Fruit fly (Drosophila melanogaster) whole organism, embryonic: ENCODE measurements around the gene CG33557.

Experiments used
- CG10274 ChIP-seq: fragments of 200-800 bp; sonication (Bioruptor generic); optimal IDR thresholded peaks from 3 replicates; lab custom pipeline; 2017; ENCODE audit warnings: missing biosample characterization, mild to moderate bottlenecking, missing genetic modification characterization
- CG10543 ChIP-seq: fragments of 200-800 bp; sonication (Bioruptor generic); optimal IDR thresholded peaks from 3 replicates; lab custom pipeline; 2017; ENCODE audit warnings: missing biosample characterization, mild to moderate bottlenecking, missing genetic modification characterization, moderate library complexity
- CG14014 ChIP-seq: fragments of 200-800 bp; sonication (Bioruptor generic); IDR thresholded peaks from 2 replicates; pipeline ENCODE4 v1.3.6; 2022; ENCODE audit warnings: missing biosample characterization, missing genetic modification characterization
- CG15269 ChIP-seq: fragments of 200-800 bp; sonication (Bioruptor generic); optimal IDR thresholded peaks from 2 replicates; lab custom pipeline; 2018; ENCODE audit warnings: missing biosample characterization, mild to moderate bottlenecking, missing genetic modification characterization, moderate library complexity
- CG15696 ChIP-seq: fragments of 200-800 bp; sonication (Bioruptor generic); optimal IDR thresholded peaks from 2 replicates; lab custom pipeline; 2019; ENCODE audit warnings: missing biosample characterization, mild to moderate bottlenecking, missing genetic modification characterization, moderate library complexity
- CG17568 ChIP-seq: fragments of 200-800 bp; sonication (Bioruptor generic); optimal IDR thresholded peaks from 2 replicates; lab custom pipeline; 2018; ENCODE audit warnings: missing biosample characterization, mild to moderate bottlenecking, missing genetic modification characterization, moderate library complexity
- CG18599 ChIP-seq: fragments of 200-800 bp; sonication (Bioruptor generic); optimal IDR thresholded peaks from 3 replicates; lab custom pipeline; 2017; ENCODE audit warnings: missing biosample characterization, missing genetic modification characterization, mild to moderate bottlenecking, moderate library complexity, missing genetic modification reagents
- CG32767 ChIP-seq: fragments of 200-800 bp; sonication (Bioruptor generic); IDR thresholded peaks from 2 replicates; pipeline ENCODE4 v1.3.6; 2022; ENCODE audit warnings: missing biosample characterization, missing genetic modification characterization
- CG32772 ChIP-seq: fragments of 200-800 bp; sonication (Bioruptor generic); IDR thresholded peaks from 2 replicates; pipeline ENCODE4 v1.3.6; 2022; ENCODE audit warnings: missing biosample characterization, missing genetic modification characterization
- CG4820 ChIP-seq: fragments of 200-800 bp; sonication (Bioruptor generic); optimal IDR thresholded peaks from 3 replicates; lab custom pipeline; 2016; ENCODE audit warnings: missing biosample characterization, missing genetic modification characterization
- CG8290 ChIP-seq, 3 experiments: fragments of 200-800 bp; sonication (Bioruptor generic); optimal IDR thresholded peaks; 2 replicates each; lab custom pipeline; 2016 to 2019; ENCODE audit warnings: missing biosample characterization in 3 of 3, missing genetic modification characterization in 3 of 3, mild to moderate bottlenecking in 2 of 3, moderate library complexity in 1 of 3
- CG9817 ChIP-seq: fragments of 200-800 bp; sonication (Bioruptor generic); optimal IDR thresholded peaks from 2 replicates; lab custom pipeline; 2018; ENCODE audit warnings: missing biosample characterization, mild to moderate bottlenecking, missing genetic modification characterization, moderate library complexity
- CG9932 ChIP-seq: fragments of 200-800 bp; sonication (Bioruptor generic); IDR thresholded peaks from 2 replicates; pipeline ENCODE4 v1.3.6; 2022; ENCODE audit warnings: missing biosample characterization, missing genetic modification characterization
- CoRest ChIP-seq: fragments of 200-800 bp; sonication (Bioruptor generic); optimal IDR thresholded peaks from 3 replicates; lab custom pipeline; 2018; ENCODE audit warnings: missing biosample characterization, mild to moderate bottlenecking, missing genetic modification characterization, moderate library complexity
- CrebB ChIP-seq: fragments of 200-800 bp; sonication (Bioruptor generic); optimal IDR thresholded peaks from 3 replicates; lab custom pipeline; 2018; ENCODE audit warnings: missing biosample characterization, mild to moderate bottlenecking, missing genetic modification characterization
- Dip3 ChIP-seq: fragments of 200-800 bp; sonication (Bioruptor generic); optimal IDR thresholded peaks from 3 replicates; lab custom pipeline; 2016; ENCODE audit warnings: missing biosample characterization, missing genetic modification characterization
- Drgx ChIP-seq: fragments of 200-800 bp; sonication (Bioruptor generic); IDR thresholded peaks from 2 replicates; pipeline ENCODE4 v1.3.6; 2022; ENCODE audit warnings: missing biosample characterization, missing genetic modification characterization
- Ets65A ChIP-seq: fragments of 200-800 bp; sonication (Bioruptor generic); peaks from one replicate; lab custom pipeline; 2016; ENCODE audit warnings: missing biosample characterization, missing genetic modification characterization
- Hr51 ChIP-seq, 2 experiments: fragments of 200-800 bp; sonication (Bioruptor generic); optimal IDR thresholded peaks; 2 replicates in 1 of 2; 3 replicates in 1 of 2; lab custom pipeline; 2016 to 2018; ENCODE audit warnings: missing biosample characterization in 2 of 2, missing genetic modification characterization in 2 of 2, mild to moderate bottlenecking in 1 of 2, moderate library complexity in 1 of 2
- Meics ChIP-seq: fragments of 200-800 bp; sonication (Bioruptor generic); optimal IDR thresholded peaks from 2 replicates; lab custom pipeline; 2017; ENCODE audit warnings: missing biosample characterization, mild to moderate bottlenecking, missing genetic modification characterization
- PHDP ChIP-seq: fragments of 200-800 bp; sonication (Bioruptor generic); optimal IDR thresholded peaks from 3 replicates; lab custom pipeline; 2018; ENCODE audit warnings: missing biosample characterization, mild to moderate bottlenecking, missing genetic modification characterization, moderate library complexity
- Rfx ChIP-seq: fragments of 200-800 bp; sonication (Bioruptor generic); IDR thresholded peaks from 2 replicates; pipeline ENCODE4 v1.3.6; 2022; ENCODE audit warnings: missing biosample characterization, missing genetic modification characterization
- Sox102F ChIP-seq: fragments of 200-800 bp; sonication (Bioruptor generic); optimal IDR thresholded peaks from 2 replicates; lab custom pipeline; 2018; ENCODE audit warnings: missing biosample characterization, mild to moderate bottlenecking, missing genetic modification characterization, moderate library complexity
- Spps ChIP-seq: fragments of 200-800 bp; sonication (Bioruptor generic); optimal IDR thresholded peaks from 2 replicates; lab custom pipeline; 2018; ENCODE audit warnings: missing biosample characterization, mild to moderate bottlenecking, missing genetic modification characterization
- Sry-β ChIP-seq: fragments of 200-800 bp; sonication (Bioruptor generic); optimal IDR thresholded peaks from 2 replicates; lab custom pipeline; 2018; ENCODE audit warnings: missing biosample characterization, mild to moderate bottlenecking, missing genetic modification characterization, moderate library complexity
- Vsx1 ChIP-seq: fragments of 200-800 bp; sonication (Bioruptor generic); optimal IDR thresholded peaks from 2 replicates; lab custom pipeline; 2017; ENCODE audit warnings: missing biosample characterization, mild to moderate bottlenecking, missing genetic modification characterization, missing genetic modification reagents
- al ChIP-seq: fragments of 200-800 bp; sonication (Bioruptor generic); IDR thresholded peaks from 2 replicates; pipeline ENCODE4 v1.3.6; 2022; ENCODE audit warnings: missing biosample characterization, missing genetic modification characterization
- crol ChIP-seq: fragments of 200-800 bp; sonication (Bioruptor generic); IDR thresholded peaks from 2 replicates; pipeline ENCODE4 v1.3.6; 2022; ENCODE audit warnings: missing biosample characterization, missing genetic modification characterization
- dysf ChIP-seq: fragments of 200-800 bp; sonication (Bioruptor generic); IDR thresholded peaks from 3 replicates; pipeline ENCODE4 v1.3.6; 2022; ENCODE audit warnings: missing biosample characterization, missing genetic modification characterization
- esg ChIP-seq: fragments of 200-800 bp; sonication (Bioruptor generic); conservative IDR thresholded peaks from 2 replicates; pipeline ENCODE4 v1.3.6; 2022; ENCODE audit warnings: missing biosample characterization, missing genetic modification characterization
- gcm2 ChIP-seq: fragments of 200-800 bp; sonication (Bioruptor generic); optimal IDR thresholded peaks from 2 replicates; lab custom pipeline; 2016; ENCODE audit warnings: missing biosample characterization, missing genetic modification characterization
- gem ChIP-seq: fragments of 200-800 bp; sonication (Bioruptor generic); optimal IDR thresholded peaks from 2 replicates; lab custom pipeline; 2019; ENCODE audit warnings: missing biosample characterization, mild to moderate bottlenecking, missing genetic modification characterization, moderate library complexity
- gro ChIP-seq: fragments of 200-800 bp; sonication (Bioruptor generic); optimal IDR thresholded peaks from 2 replicates; lab custom pipeline; 2016; ENCODE audit warnings: missing biosample characterization, missing genetic modification characterization
- gsb ChIP-seq: fragments of 200-800 bp; sonication (Bioruptor generic); IDR thresholded peaks from 2 replicates; pipeline ENCODE4 v1.3.6; 2022; ENCODE audit warnings: missing biosample characterization, missing genetic modification characterization
- gsb-n ChIP-seq: fragments of 200-800 bp; sonication (Bioruptor generic); optimal IDR thresholded peaks from 3 replicates; lab custom pipeline; 2018; ENCODE audit warnings: missing biosample characterization, mild to moderate bottlenecking, missing genetic modification characterization
- hkb ChIP-seq, 2 experiments: fragments of 200-800 bp in 1 of 2; fragments of >200 bp in 1 of 2; sonication (Bioruptor generic) in 1 of 2; IDR thresholded peaks in 1 of 2; optimal IDR thresholded peaks in 1 of 2; 2 replicates each; pipeline versions ENCODE4 v1.3.6 to Lab custom; 2017 to 2022; ENCODE audit warnings: missing biosample characterization in 1 of 2, missing genetic modification characterization in 1 of 2
- mam ChIP-seq: fragments of 200-800 bp; sonication (Bioruptor generic); optimal IDR thresholded peaks from 3 replicates; lab custom pipeline; 2016; ENCODE audit warnings: missing biosample characterization, missing genetic modification characterization
- p53 ChIP-seq: fragments of 200-800 bp; sonication (Bioruptor generic); optimal IDR thresholded peaks from 2 replicates; lab custom pipeline; 2016; ENCODE audit warnings: missing biosample characterization, missing genetic modification characterization
- ranshi ChIP-seq: fragments of 200-800 bp; sonication (Bioruptor generic); IDR thresholded peaks from 2 replicates; pipeline ENCODE4 v1.3.6; 2022; ENCODE audit warnings: missing biosample characterization, missing genetic modification characterization
- row ChIP-seq: fragments of 200-800 bp; sonication (Bioruptor generic); IDR thresholded peaks from 3 replicates; pipeline ENCODE4 v1.3.6; 2022; ENCODE audit warnings: missing biosample characterization, missing genetic modification characterization
- sisA ChIP-seq: fragments of 200-800 bp; sonication (Bioruptor generic); IDR thresholded peaks from 2 replicates; pipeline ENCODE4 v1.3.6; 2022; ENCODE audit warnings: missing biosample characterization, missing genetic modification characterization
- slbo ChIP-seq: fragments of 200-800 bp; sonication (Bioruptor generic); IDR thresholded peaks from 2 replicates; pipeline ENCODE4 v1.3.6; 2022; ENCODE audit warnings: missing biosample characterization, missing genetic modification characterization
- slp2 ChIP-seq: fragments of 200-800 bp; sonication (Bioruptor generic); optimal IDR thresholded peaks from 2 replicates; lab custom pipeline; 2016; ENCODE audit warnings: missing biosample characterization, missing genetic modification characterization
- tgo ChIP-seq: fragments of 200-800 bp; sonication (Bioruptor generic); IDR thresholded peaks from 3 replicates; pipeline ENCODE4 v1.3.6; 2022; ENCODE audit warnings: missing biosample characterization, missing genetic modification characterization
- unpg ChIP-seq: fragments of 200-800 bp; sonication (Bioruptor generic); optimal IDR thresholded peaks from 3 replicates; lab custom pipeline; 2018; ENCODE audit warnings: missing biosample characterization, mild to moderate bottlenecking, missing genetic modification characterization, moderate library complexity
- zfh2 ChIP-seq: fragments of 200-800 bp; sonication (Bioruptor generic); optimal IDR thresholded peaks from 2 replicates; lab custom pipeline; 2016; ENCODE audit warnings: missing biosample characterization, missing genetic modification characterization

CG33557 gene

dm6 chrX:9992934-9993333 lies 16.1 kb upstream of the CG33557 start:
- TF ChIP-seq Vsx1 (GFP tag; lab: Kevin White, UChicago): no peak
- TF ChIP-seq Meics: no peak
- TF ChIP-seq CrebB (tag; lab: Kevin White, UChicago): no peak
- peak; percentile 91 for TF ChIP-seq Ets65A

DNA sequence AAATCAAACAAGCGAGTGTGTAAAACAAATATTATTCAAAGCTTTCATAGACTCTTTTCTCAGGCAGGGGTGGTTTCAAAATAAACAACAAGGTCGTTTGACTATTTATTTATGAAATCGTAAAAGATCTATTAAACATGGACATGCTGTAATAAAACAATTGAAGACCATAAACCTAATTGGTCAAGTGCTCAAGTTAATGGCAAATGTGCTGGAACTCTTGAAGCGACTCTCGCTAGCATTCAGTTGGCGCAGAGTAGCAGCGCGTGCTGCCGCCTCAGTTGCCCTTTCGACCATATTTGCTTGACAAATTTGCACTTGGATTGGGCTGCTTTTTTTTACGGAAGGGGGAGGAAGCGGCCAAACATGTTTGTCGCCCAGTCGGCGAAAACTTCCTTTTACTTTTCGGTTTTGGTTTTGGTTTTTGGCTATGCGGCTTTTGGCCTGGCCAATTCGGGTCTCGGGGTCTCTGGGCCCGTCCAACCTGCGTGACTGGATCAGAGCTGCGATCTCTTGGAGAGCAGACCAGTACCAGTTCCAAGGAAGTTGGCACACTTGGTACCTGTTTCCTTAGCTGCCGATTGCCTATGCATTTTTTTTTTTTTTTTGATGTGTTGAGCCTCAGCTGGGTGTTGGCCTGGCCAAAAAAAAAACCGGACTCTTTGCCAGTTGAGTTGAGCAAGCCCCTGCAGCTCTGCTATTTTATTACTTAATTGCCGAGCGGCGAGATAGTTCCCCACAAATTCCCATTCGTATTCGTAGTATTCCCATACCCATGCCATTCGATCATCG lies 15.4 kb upstream of the CG33557 start:
- TF ChIP-seq esg (GFP tag; lab: Robert Waterston, UW): 0 out of 2 replicates have a peak, but pooled peaks have one; percentile 22
- TF ChIP-seq slbo: peak; percentile 68
- TF ChIP-seq CG15269 (tag; lab: Kevin White, UChicago): peak; percentile 1
- peak; percentile 19; the same call in 1 of the 2 replicates for TF ChIP-seq al (GFP tag; lab: Robert Waterston, UW)
- TF ChIP-seq CG15696 (tag; lab: Kevin White, UChicago): no peak
- TF ChIP-seq dysf: 0 out of 3 replicates have a peak, but pooled peaks have one; percentile 9
- TF ChIP-seq row (GFP tag; lab: Robert Waterston, UW): peak; percentile 52
- TF ChIP-seq ranshi (GFP tag; lab: Robert Waterston, UW): peak; percentile 23; the same call in 1 of the 2 replicates
- no peak for TF ChIP-seq slp2 (GFP tag; lab: Kevin White, UChicago)
- TF ChIP-seq crol: no peak
- no peak for TF ChIP-seq CG10274 (GFP tag; lab: Kevin White, UChicago)
- no peak for TF ChIP-seq p53
- TF ChIP-seq gem (tag; lab: Kevin White, UChicago): peak; percentile 41
- TF ChIP-seq CG8290 (GFP tag; optimal IDR thresholded peaks at IDR 0.05; lab: Kevin White, UChicago): no peak
- peak in 1 of 2 experiments; percentile 23 for TF ChIP-seq CG8290 (tag; optimal IDR thresholded peaks at IDR 0.05; lab: Kevin White, UChicago)
- no peak for TF ChIP-seq gcm2 (GFP tag; lab: Kevin White, UChicago)
- no peak for TF ChIP-seq gsb-n (tag; lab: Kevin White, UChicago)
- TF ChIP-seq CG32767 (GFP tag; lab: Robert Waterston, UW): 0 out of 2 replicates have a peak, but pooled peaks have one; percentile 18
- TF ChIP-seq unpg (GFP tag; lab: Kevin White, UChicago): peak; percentile 7
- peak; percentile 48; the same call in 1 of the 2 replicates for TF ChIP-seq CG14014
- TF ChIP-seq Drgx (GFP tag; lab: Robert Waterston, UW): 0 out of 2 replicates have a peak, but pooled peaks have one; percentile 8
- no peak for TF ChIP-seq Spps
- peak; percentile 2 for TF ChIP-seq PHDP (tag; lab: Kevin White, UChicago)
- TF ChIP-seq Sox102F: peak; percentile 63
- peak; percentile 68 for TF ChIP-seq Ets65A
- TF ChIP-seq Hr51 (GFP tag; optimal IDR thresholded peaks at IDR 0.05; lab: Kevin White, UChicago): peak in 1 of 2 experiments; percentile 16
- peak; percentile 29 for TF ChIP-seq hkb (optimal IDR thresholded peaks at IDR 0.05; lab: Kevin White, UChicago)
- no peak for TF ChIP-seq hkb (GFP tag; IDR thresholded peaks at IDR 0.05; lab: Robert Waterston, UW)
- TF ChIP-seq zfh2: peak; percentile 8
- TF ChIP-seq Sry-β (GFP tag; lab: Kevin White, UChicago): no peak
- TF ChIP-seq mam (GFP tag; lab: Kevin White, UChicago): peak; percentile 12
- TF ChIP-seq CoRest (tag; lab: Kevin White, UChicago): peak; percentile 10
- TF ChIP-seq CG9932: peak; percentile 55; the same call in 1 of the 2 replicates
- no peak for TF ChIP-seq tgo (GFP tag; lab: Robert Waterston, UW)
- no peak for TF ChIP-seq gsb (GFP tag; lab: Robert Waterston, UW)
- no peak for TF ChIP-seq CG10543 (GFP tag; lab: Kevin White, UChicago)
- no peak for TF ChIP-seq CG32772 (GFP tag; lab: Robert Waterston, UW)
- TF ChIP-seq Dip3 (GFP tag; lab: Kevin White, UChicago): peak; percentile 16
- no peak for TF ChIP-seq CG17568 (GFP tag; lab: Kevin White, UChicago)
- peak; percentile 53; the same call in 1 of the 2 replicates for TF ChIP-seq Rfx (GFP tag; lab: Robert Waterston, UW)
- peak; percentile 27 for TF ChIP-seq CG9817
- peak; percentile 9 for TF ChIP-seq CG18599 (GFP tag; lab: Kevin White, UChicago)
- peak; percentile 29 for TF ChIP-seq gro
- no peak for TF ChIP-seq CG4820 (GFP tag; lab: Kevin White, UChicago)
- TF ChIP-seq sisA (GFP tag; lab: Robert Waterston, UW): peak; percentile 23; the same call in 1 of the 2 replicates
